Fruit fly (Drosophila melanogaster) whole organism, embryonic: ENCODE measurements around the gene CG7352.

Experiments
- ATbp ChIP-seq: fragments of 200-800 bp; sonication (Bioruptor generic); optimal IDR thresholded peaks from 2 replicates; lab custom pipeline; 2017; ENCODE audit warnings: missing biosample characterization, mild to moderate bottlenecking, missing genetic modification characterization, missing genetic modification reagents
- Adf1 ChIP-seq: fragments of 200-800 bp; sonication (Bioruptor generic); IDR thresholded peaks from 2 replicates; pipeline ENCODE4 v1.3.6; 2022; ENCODE audit warnings: missing biosample characterization, missing genetic modification characterization
- Asciz ChIP-seq: fragments of 200-800 bp; sonication (Bioruptor generic); optimal IDR thresholded peaks from 2 replicates; lab custom pipeline; 2017; ENCODE audit warnings: missing biosample characterization, mild to moderate bottlenecking, missing genetic modification characterization, missing genetic modification reagents
- Bdp1 ChIP-seq: fragments of 200-800 bp; sonication (Bioruptor generic); optimal IDR thresholded peaks from 3 replicates; lab custom pipeline; 2016; ENCODE audit warnings: missing biosample characterization, missing genetic modification characterization
- Blimp-1 ChIP-seq: fragments of 200-800 bp; sonication (Bioruptor generic); optimal IDR thresholded peaks from 3 replicates; lab custom pipeline; 2018; ENCODE audit warnings: missing biosample characterization, missing genetic modification characterization, mild to moderate bottlenecking, moderate library complexity, missing genetic modification reagents
- CG13123 ChIP-seq: fragments of 200-800 bp; sonication (Bioruptor generic); optimal IDR thresholded peaks from 2 replicates; lab custom pipeline; 2016; ENCODE audit warnings: missing biosample characterization, missing genetic modification characterization
- CG15601 ChIP-seq: fragments of 200-800 bp; sonication (Bioruptor generic); optimal IDR thresholded peaks from 3 replicates; lab custom pipeline; 2019; ENCODE audit warnings: missing biosample characterization, mild to moderate bottlenecking, missing genetic modification characterization, moderate library complexity
- CG1602 ChIP-seq: fragments of 200-800 bp; sonication (Bioruptor generic); optimal IDR thresholded peaks from 3 replicates; lab custom pipeline; 2016; ENCODE audit warnings: missing biosample characterization, missing genetic modification characterization
- CG16863 ChIP-seq: fragments of 200-800 bp; sonication (Bioruptor generic); optimal IDR thresholded peaks from 3 replicates; lab custom pipeline; 2016; ENCODE audit warnings: missing biosample characterization, missing genetic modification characterization
- CG17568 ChIP-seq: fragments of 200-800 bp; sonication (Bioruptor generic); optimal IDR thresholded peaks from 2 replicates; lab custom pipeline; 2018; ENCODE audit warnings: missing biosample characterization, mild to moderate bottlenecking, missing genetic modification characterization, moderate library complexity
- CG18011 ChIP-seq: fragments of 200-800 bp; sonication (Bioruptor generic); optimal IDR thresholded peaks from 2 replicates; lab custom pipeline; 2017; ENCODE audit warnings: missing biosample characterization, missing genetic modification characterization, mild to moderate bottlenecking, moderate library complexity, missing genotype
- CG2199 ChIP-seq: fragments of 200-800 bp; sonication (Bioruptor generic); IDR thresholded peaks from 3 replicates; pipeline ENCODE4 v1.3.6; 2022; ENCODE audit warnings: missing biosample characterization, missing genetic modification characterization
- CG6689 ChIP-seq: fragments of 200-800 bp; sonication (Bioruptor generic); IDR thresholded peaks from 2 replicates; pipeline ENCODE4 v1.3.6; 2022; ENCODE audit warnings: missing biosample characterization, missing genetic modification characterization
- CG8765 ChIP-seq: fragments of 200-800 bp; sonication (Bioruptor generic); IDR thresholded peaks from 2 replicates; pipeline ENCODE4 v1.3.6; 2022; ENCODE audit warnings: missing biosample characterization, missing genetic modification characterization
- CG9727 ChIP-seq: fragments of 200-800 bp; sonication (Bioruptor generic); optimal IDR thresholded peaks from 3 replicates; lab custom pipeline; 2017; ENCODE audit warnings: missing biosample characterization, mild to moderate bottlenecking, missing genetic modification characterization
- E2f1 ChIP-seq: fragments of 200-800 bp; sonication (Bioruptor generic); IDR thresholded peaks from 2 replicates; pipeline ENCODE4 v1.3.6; 2022; ENCODE audit warnings: missing biosample characterization, missing genetic modification characterization
- MESR4 ChIP-seq: fragments of 200-800 bp; sonication (Bioruptor generic); optimal IDR thresholded peaks from 2 replicates; lab custom pipeline; 2018; ENCODE audit warnings: missing biosample characterization, mild to moderate bottlenecking, missing genetic modification characterization, moderate library complexity
- Med ChIP-seq: fragments of 200-800 bp; sonication (Bioruptor generic); peaks from one replicate; lab custom pipeline; 2016; ENCODE audit warnings: missing biosample characterization, missing genetic modification characterization, mild to moderate bottlenecking, inconsistent platforms, moderate library complexity
- NC2β ChIP-seq: fragments of 200-800 bp; sonication (Bioruptor generic); optimal IDR thresholded peaks from 2 replicates; lab custom pipeline; 2016; ENCODE audit warnings: missing biosample characterization, missing genetic modification characterization
- Opbp ChIP-seq: fragments of 200-800 bp; sonication (Bioruptor generic); IDR thresholded peaks from 3 replicates; pipeline ENCODE4 v1.3.6; 2022; ENCODE audit warnings: missing biosample characterization, missing genetic modification characterization; ENCODE audit not compliant: partially characterized antibody
- Sox102F ChIP-seq: fragments of 200-800 bp; sonication (Bioruptor generic); optimal IDR thresholded peaks from 2 replicates; lab custom pipeline; 2018; ENCODE audit warnings: missing biosample characterization, mild to moderate bottlenecking, missing genetic modification characterization, moderate library complexity
- Ssrp ChIP-seq: fragments of 200-800 bp; sonication (Bioruptor generic); optimal IDR thresholded peaks from 2 replicates; lab custom pipeline; 2018; ENCODE audit warnings: missing biosample characterization, mild to moderate bottlenecking, missing genetic modification characterization, moderate library complexity
- Tbp ChIP-seq: fragments of >200 bp; optimal IDR thresholded peaks from 2 replicates; lab custom pipeline; 2018; ENCODE audit warnings: missing biosample characterization, missing genetic modification characterization
- Vsx1 ChIP-seq: fragments of 200-800 bp; sonication (Bioruptor generic); optimal IDR thresholded peaks from 2 replicates; lab custom pipeline; 2017; ENCODE audit warnings: missing biosample characterization, mild to moderate bottlenecking, missing genetic modification characterization, missing genetic modification reagents
- bab2 ChIP-seq: fragments of 200-800 bp; sonication (Bioruptor generic); optimal IDR thresholded peaks from 2 replicates; lab custom pipeline; 2016; ENCODE audit warnings: missing biosample characterization, missing genetic modification characterization
- bbx ChIP-seq: fragments of 200-800 bp; sonication (Bioruptor generic); IDR thresholded peaks from 2 replicates; pipeline ENCODE4 v1.3.6; 2022; ENCODE audit warnings: missing biosample characterization, missing genetic modification characterization; ENCODE audit not compliant: partially characterized antibody
- caup ChIP-seq: fragments of 200-800 bp; sonication (Bioruptor generic); optimal IDR thresholded peaks from 3 replicates; lab custom pipeline; 2017; ENCODE audit warnings: missing biosample characterization, mild to moderate bottlenecking, missing genetic modification characterization, moderate library complexity; ENCODE audit not compliant: severe bottlenecking
- corto ChIP-seq: fragments of 200-800 bp; sonication (Bioruptor generic); optimal IDR thresholded peaks from 2 replicates; lab custom pipeline; 2016; ENCODE audit warnings: missing biosample characterization, mild to moderate bottlenecking, missing genetic modification characterization, moderate library complexity
- crol ChIP-seq: fragments of 200-800 bp; sonication (Bioruptor generic); IDR thresholded peaks from 2 replicates; pipeline ENCODE4 v1.3.6; 2022; ENCODE audit warnings: missing biosample characterization, missing genetic modification characterization
- dan ChIP-seq: fragments of 200-800 bp; sonication (Bioruptor generic); IDR thresholded peaks from 2 replicates; pipeline ENCODE4 v1.3.6; 2022; ENCODE audit warnings: missing biosample characterization, missing genetic modification characterization
- fd3F ChIP-seq: fragments of 200-800 bp; sonication (Bioruptor generic); optimal IDR thresholded peaks from 2 replicates; lab custom pipeline; 2018; ENCODE audit warnings: missing biosample characterization, mild to moderate bottlenecking, missing genetic modification characterization, moderate library complexity
- ftz-f1 ChIP-seq: fragments of 200-800 bp; sonication (Bioruptor generic); optimal IDR thresholded peaks from 2 replicates; lab custom pipeline; 2016; ENCODE audit warnings: missing biosample characterization, missing genetic modification characterization
- hb ChIP-seq: fragments of 200-800 bp; sonication (Bioruptor generic); IDR thresholded peaks from 3 replicates; pipeline ENCODE4 v1.3.6; 2022; ENCODE audit warnings: missing biosample characterization, missing genetic modification characterization; ENCODE audit not compliant: partially characterized antibody
- hbn ChIP-seq: fragments of 200-800 bp; sonication (Bioruptor generic); IDR thresholded peaks from 2 replicates; pipeline ENCODE4 v1.3.6; 2022; ENCODE audit warnings: missing biosample characterization, missing genetic modification characterization; ENCODE audit not compliant: partially characterized antibody
- insv ChIP-seq, 2 experiments: fragments of 200-800 bp; sonication (Bioruptor generic); optimal IDR thresholded peaks; 3 replicates each; lab custom pipeline; 2016 to 2018; ENCODE audit warnings: missing biosample characterization in 2 of 2, missing genetic modification characterization in 2 of 2
- jumu ChIP-seq: fragments of 200-800 bp; sonication (Bioruptor generic); optimal IDR thresholded peaks from 3 replicates; lab custom pipeline; 2016; ENCODE audit warnings: missing biosample characterization, missing genetic modification characterization
- kah ChIP-seq: fragments of 200-800 bp; sonication (Bioruptor generic); optimal IDR thresholded peaks from 2 replicates; lab custom pipeline; 2018; ENCODE audit warnings: missing biosample characterization, mild to moderate bottlenecking, missing genetic modification characterization
- ken ChIP-seq: fragments of 200-800 bp; sonication (Bioruptor generic); IDR thresholded peaks from 3 replicates; pipeline ENCODE4 v1.3.6; 2022; ENCODE audit warnings: missing biosample characterization, missing genetic modification characterization
- lov ChIP-seq, 2 experiments: fragments of 200-800 bp in 1 of 2; fragments of >200 bp in 1 of 2; sonication (Bioruptor generic) in 1 of 2; IDR thresholded peaks in 1 of 2; optimal IDR thresholded peaks in 1 of 2; 2 replicates in 1 of 2; 3 replicates in 1 of 2; pipeline versions ENCODE4 v1.3.6 to Lab custom; 2017 to 2022; ENCODE audit warnings: missing biosample characterization in 1 of 2, missing genetic modification characterization in 1 of 2
- maf-S ChIP-seq: fragments of 200-800 bp; sonication (Bioruptor generic); optimal IDR thresholded peaks from 2 replicates; lab custom pipeline; 2016; ENCODE audit warnings: missing biosample characterization, missing genetic modification characterization
- oc ChIP-seq: fragments of 200-800 bp; sonication (Bioruptor generic); optimal IDR thresholded peaks from 2 replicates; lab custom pipeline; 2018; ENCODE audit warnings: missing biosample characterization, mild to moderate bottlenecking, missing genetic modification characterization, moderate library complexity
- p53 ChIP-seq: fragments of 200-800 bp; sonication (Bioruptor generic); optimal IDR thresholded peaks from 2 replicates; lab custom pipeline; 2016; ENCODE audit warnings: missing biosample characterization, missing genetic modification characterization
- peb ChIP-seq: fragments of 200-800 bp; sonication (Bioruptor generic); IDR thresholded peaks from 2 replicates; pipeline ENCODE4 v1.3.6; 2022; ENCODE audit warnings: missing biosample characterization, missing genetic modification characterization
- repo ChIP-seq: fragments of 200-800 bp; sonication (Bioruptor generic); optimal IDR thresholded peaks from 2 replicates; lab custom pipeline; 2016; ENCODE audit warnings: missing biosample characterization, missing genetic modification characterization
- shn ChIP-seq: fragments of 200-800 bp; sonication (Bioruptor generic); optimal IDR thresholded peaks from 3 replicates; lab custom pipeline; 2016; ENCODE audit warnings: missing biosample characterization, missing genetic modification characterization
- trem ChIP-seq: fragments of 200-800 bp; optimal IDR thresholded peaks from 3 replicates; lab custom pipeline; 2019; ENCODE audit warnings: missing biosample characterization, mild to moderate bottlenecking, missing genetic modification characterization, moderate library complexity
- unpg ChIP-seq: fragments of 200-800 bp; sonication (Bioruptor generic); optimal IDR thresholded peaks from 3 replicates; lab custom pipeline; 2018; ENCODE audit warnings: missing biosample characterization, mild to moderate bottlenecking, missing genetic modification characterization, moderate library complexity
- usp ChIP-seq: fragments of >200 bp; optimal IDR thresholded peaks from 2 replicates; lab custom pipeline; 2017; ENCODE audit warnings: missing biosample characterization, missing genetic modification characterization
- zfh1 ChIP-seq: fragments of 200-800 bp; sonication (Bioruptor generic); IDR thresholded peaks from 3 replicates; pipeline ENCODE4 v1.3.6; 2022; ENCODE audit warnings: missing biosample characterization, missing genetic modification characterization

CG7352 gene

DNA sequence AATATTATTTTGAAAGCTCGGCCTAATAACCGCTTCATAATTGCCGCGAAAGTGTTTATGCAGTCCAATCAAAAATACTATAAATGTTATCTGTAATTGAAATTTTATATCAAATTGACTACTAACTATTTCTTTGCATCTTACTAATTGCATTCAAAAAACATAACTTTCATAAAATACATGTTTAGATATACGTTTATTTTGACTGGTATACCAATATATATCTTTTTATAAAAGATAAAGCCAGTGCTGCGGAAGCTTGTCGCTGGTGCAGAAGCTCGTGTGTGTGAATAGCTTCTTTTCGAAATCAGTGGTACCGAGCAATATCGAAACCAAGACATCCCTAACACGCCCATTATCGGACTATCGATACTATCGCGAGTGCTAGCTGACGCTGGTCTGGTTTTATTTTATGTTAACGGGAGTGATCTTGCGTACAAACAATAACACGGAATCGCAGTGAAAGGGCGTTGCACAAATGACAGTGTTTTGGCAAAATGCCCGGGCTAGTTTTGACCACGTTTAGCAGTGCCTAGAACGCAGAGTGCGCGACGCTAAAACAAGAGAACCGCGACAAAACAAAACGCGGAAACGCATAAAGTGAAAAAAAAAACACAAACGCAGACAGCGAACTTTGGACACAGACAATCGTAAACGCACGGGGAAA lies 2.2 kb downstream of the CG7352 start, which contains the start of gene Atg13 (continued):
- TF ChIP-seq lov (optimal IDR thresholded peaks at IDR 0.05; lab: Kevin White, UChicago) (no peak), lov (GFP tag; IDR thresholded peaks at IDR 0.05; lab: Robert Waterston, UW) (no peak), CG16863 (no peak), CG1602 (GFP tag; lab: Kevin White, UChicago) (peak; percentile 28), usp (no peak), MESR4 (GFP tag; lab: Kevin White, UChicago) (peak; percentile 80), kah (GFP tag; lab: Kevin White, UChicago) (peak; percentile 8), caup (GFP tag; lab: Kevin White, UChicago) (no peak), CG6689 (GFP tag; lab: Robert Waterston, UW) (no peak), E2f1 (GFP tag; lab: Robert Waterston, UW) (no peak), CG15601 (no peak), hbn (GFP tag; lab: Robert Waterston, UW) (peak; percentile 43; the same call in 1 of the 2 replicates), Tbp (GFP tag; lab: Kevin White, UChicago) (no peak), CG18011 (GFP tag; lab: Kevin White, UChicago) (no peak), Adf1 (GFP tag; lab: Robert Waterston, UW) (no peak), Med (GFP tag; lab: Kevin White, UChicago) (peak; percentile 75), crol (GFP tag; lab: Robert Waterston, UW) (no peak), zfh1 (GFP tag; lab: Robert Waterston, UW) (no peak), CG9727 (peak; percentile 31), Asciz (no peak), dan (GFP tag; lab: Robert Waterston, UW) (no peak), Ssrp (tag; lab: Kevin White, UChicago) (peak; percentile 33), trem (tag; lab: Kevin White, UChicago) (peak; percentile 9), shn (GFP tag; lab: Kevin White, UChicago) (no peak), CG17568 (no peak), oc (tag; lab: Kevin White, UChicago) (no peak), CG8765 (GFP tag; lab: Robert Waterston, UW) (no peak), p53 (GFP tag; lab: Kevin White, UChicago) (no peak), repo (no peak), NC2β (no peak), ATbp (no peak), fd3F (GFP tag; lab: Kevin White, UChicago) (no peak), CG2199 (GFP tag; lab: Robert Waterston, UW) (no peak), CG13123 (GFP tag; lab: Kevin White, UChicago) (no peak), bab2 (GFP tag; lab: Kevin White, UChicago) (peak; percentile 2), hb (GFP tag; lab: Robert Waterston, UW) (peak; percentile 56), insv (GFP tag; optimal IDR thresholded peaks at IDR 0.05; lab: Kevin White, UChicago) (no peak), Vsx1 (GFP tag; lab: Kevin White, UChicago) (no peak), Bdp1 (GFP tag; lab: Kevin White, UChicago) (no peak), unpg (no peak), peb (GFP tag; lab: Robert Waterston, UW) (no peak), maf-S (GFP tag; lab: Kevin White, UChicago) (no peak), Sox102F (GFP tag; lab: Kevin White, UChicago) (no peak), ftz-f1 (GFP tag; lab: Kevin White, UChicago) (no peak), jumu (no peak), corto (GFP tag; lab: Kevin White, UChicago) (no peak), bbx (GFP tag; lab: Robert Waterston, UW) (peak; percentile 89), ken (GFP tag; lab: Robert Waterston, UW) (no peak), Opbp (GFP tag; lab: Robert Waterston, UW) (peak; percentile 85), Blimp-1 (GFP tag; lab: Kevin White, UChicago) (peak; percentile 2)
